Fruit fly (Drosophila melanogaster): ENCODE measurements around the gene CG5418.

Gene CG5418

DNA sequence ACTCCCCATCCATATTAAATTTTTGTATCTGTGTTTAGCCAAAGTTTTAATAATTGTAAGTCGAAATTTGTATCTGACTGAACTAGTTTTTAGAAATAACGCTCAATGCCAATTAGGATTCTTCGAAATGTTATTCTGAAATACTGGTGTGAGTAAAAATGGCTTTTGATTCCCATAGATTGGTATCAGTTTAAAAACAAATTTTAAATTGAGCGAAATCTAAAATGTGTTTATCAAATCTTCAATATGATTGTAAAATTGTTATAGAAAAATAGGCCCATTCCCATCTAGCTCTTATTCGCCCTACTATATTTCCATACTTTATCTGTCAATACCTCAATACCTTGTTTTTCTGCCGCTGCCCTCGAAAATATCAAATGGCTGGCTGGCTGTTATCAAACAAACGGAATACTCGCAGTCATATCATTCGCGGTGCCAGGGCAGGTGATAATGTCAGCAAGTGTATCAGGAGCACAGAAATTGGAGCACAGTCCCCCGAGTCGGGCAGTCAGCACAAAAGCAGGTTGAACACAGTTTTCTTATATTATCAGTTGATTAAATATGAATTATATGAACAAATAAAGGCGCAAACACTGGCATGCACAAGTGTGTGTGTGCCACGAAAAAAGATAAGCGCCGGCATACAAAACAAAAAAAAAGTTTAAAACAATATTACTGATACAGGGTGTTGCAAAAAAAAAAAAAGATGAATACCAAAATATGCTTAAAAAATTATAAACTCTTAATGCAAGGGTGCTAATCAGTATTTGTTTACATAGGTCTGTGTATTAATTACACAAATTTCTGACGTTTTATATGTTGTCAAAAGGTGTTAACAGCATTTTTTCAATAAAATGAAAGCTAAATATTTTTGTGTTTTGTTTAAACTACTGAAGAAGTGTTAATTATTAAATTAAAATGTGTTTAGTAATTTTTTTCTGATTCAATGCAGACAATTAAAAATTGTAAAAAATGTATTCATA, 44.5 kb upstream of the CG5418 start, which contains the start of gene t-cup (continued):
- TF ChIP-seq CG15514 (GFP tag; optimal IDR thresholded peaks at IDR 0.05): peak; percentile 89
- TF ChIP-seq crc (GFP tag; optimal IDR thresholded peaks at IDR 0.05): peak; percentile 29
- TF ChIP-seq ken (GFP tag; IDR thresholded peaks at IDR 0.05): peak; percentile 52; the same call in 1 of the 3 replicates
- TF ChIP-seq Opbp (GFP tag; IDR thresholded peaks at IDR 0.05; ENCODE audit: partially characterized antibody): no peak
- TF ChIP-seq Hr78 (GFP tag; optimal IDR thresholded peaks at IDR 0.05): no peak
- peak; percentile 48 for TF ChIP-seq nom (GFP tag; optimal IDR thresholded peaks at IDR 0.05)
- TF ChIP-seq CG17328 (GFP tag; IDR thresholded peaks at IDR 0.05): 0 out of 2 replicates have a peak, but pooled peaks have one; percentile 37
- no peak for TF ChIP-seq Neu2 (GFP tag; optimal IDR thresholded peaks at IDR 0.05; ENCODE audit: borderline replicate concordance)
- TF ChIP-seq CG17186 (GFP tag; optimal IDR thresholded peaks at IDR 0.05): peak; percentile 46
- peak; percentile 44 for TF ChIP-seq Spps (tag; optimal IDR thresholded peaks at IDR 0.05)
- TF ChIP-seq CG2202 (tag; optimal IDR thresholded peaks at IDR 0.05): peak; percentile 71
- peak; percentile 82 for TF ChIP-seq CG2678 (tag; optimal IDR thresholded peaks at IDR 0.05)
- TF ChIP-seq gt (GFP tag; IDR thresholded peaks at IDR 0.05): no peak
- TF ChIP-seq chinmo (GFP tag; IDR thresholded peaks at IDR 0.05; ENCODE audit: partially characterized antibody): 0 out of 4 replicates have a peak, but pooled peaks have one; percentile 62
- TF ChIP-seq maf-S (GFP tag; optimal IDR thresholded peaks at IDR 0.05): peak; percentile 20
- TF ChIP-seq crol (GFP tag; IDR thresholded peaks at IDR 0.05): no peak
- TF ChIP-seq D19A (tag; optimal IDR thresholded peaks at IDR 0.05): peak; percentile 43
- TF ChIP-seq abd-A (tag; optimal IDR thresholded peaks at IDR 0.05): no peak
- peak; percentile 94 for TF ChIP-seq CG6813 (GFP tag; optimal IDR thresholded peaks at IDR 0.05)
- 0 out of 2 replicates have a peak, but pooled peaks have one; percentile 24 for TF ChIP-seq H2.0 (GFP tag; IDR thresholded peaks at IDR 0.05)
- TF ChIP-seq br (optimal IDR thresholded peaks at IDR 0.05): no peak
- peak; percentile 47 to 74 for TF ChIP-seq Hr51 (GFP tag; optimal IDR thresholded peaks at IDR 0.05)
- peak; percentile 88 for TF ChIP-seq CG3407 (GFP tag; optimal IDR thresholded peaks at IDR 0.05)
- peak; percentile 58 for TF ChIP-seq CG2712 (tag; optimal IDR thresholded peaks at IDR 0.05)
- TF ChIP-seq Doc2 (GFP tag; IDR thresholded peaks at IDR 0.05): no peak
- TF ChIP-seq lmd (GFP tag; IDR thresholded peaks at IDR 0.05): peak; percentile 40; the same call in 1 of the 2 replicates
- no peak for TF ChIP-seq gfzf (GFP tag; optimal IDR thresholded peaks at IDR 0.05)
- TF ChIP-seq caup (GFP tag; optimal IDR thresholded peaks at IDR 0.05; ENCODE audit: severe bottlenecking): peak; percentile 93
- TF ChIP-seq lola (GFP tag; optimal IDR thresholded peaks at IDR 0.05): peak in 1 of 3 experiments; percentile 18
- TF ChIP-seq scrt (GFP tag; optimal IDR thresholded peaks at IDR 0.05): peak; percentile 78
- TF ChIP-seq phol (tag; optimal IDR thresholded peaks at IDR 0.05): peak; percentile 0
- TF ChIP-seq Dref (GFP tag; IDR thresholded peaks at IDR 0.05): no peak
- TF ChIP-seq sens-2 (GFP tag; IDR thresholded peaks at IDR 0.05): peak; percentile 67
- peak; percentile 35 for TF ChIP-seq CG8944 (GFP tag; optimal IDR thresholded peaks at IDR 0.05)
- TF ChIP-seq CG32772 (GFP tag; IDR thresholded peaks at IDR 0.05): 0 out of 2 replicates have a peak, but pooled peaks have one; percentile 28
- no peak for TF ChIP-seq tgo (GFP tag; IDR thresholded peaks at IDR 0.05)
- peak; percentile 60 for TF ChIP-seq Deaf1 (tag; optimal IDR thresholded peaks at IDR 0.05)
- TF ChIP-seq CTCF (GFP tag; optimal IDR thresholded peaks at IDR 0.05): peak; percentile 27
- peak; percentile 52; the same call in 2 of the 3 replicates for TF ChIP-seq row (GFP tag; IDR thresholded peaks at IDR 0.05)
- no peak for TF ChIP-seq kay (GFP tag; optimal IDR thresholded peaks at IDR 0.05)
- no peak for TF ChIP-seq Rx (GFP tag; IDR thresholded peaks at IDR 0.05)
- TF ChIP-seq Dip3 (GFP tag; optimal IDR thresholded peaks at IDR 0.05): peak; percentile 20
- TF ChIP-seq CG1602 (GFP tag; optimal IDR thresholded peaks at IDR 0.05): peak; percentile 23
- TF ChIP-seq ap (GFP tag; IDR thresholded peaks at IDR 0.05): peak; percentile 29; the same call in 1 of the 2 replicates
- TF ChIP-seq HLH3B (GFP tag; IDR thresholded peaks at IDR 0.05): peak; percentile 50; the same call in 1 of the 2 replicates
- peak; percentile 58 for TF ChIP-seq gcm (GFP tag; optimal IDR thresholded peaks at IDR 0.05)
- TF ChIP-seq CG2199 (GFP tag; IDR thresholded peaks at IDR 0.05): no peak
